Worm (Caenorhabditis elegans): ENCODE measurements around the gene F13H8.5.

DNA sequence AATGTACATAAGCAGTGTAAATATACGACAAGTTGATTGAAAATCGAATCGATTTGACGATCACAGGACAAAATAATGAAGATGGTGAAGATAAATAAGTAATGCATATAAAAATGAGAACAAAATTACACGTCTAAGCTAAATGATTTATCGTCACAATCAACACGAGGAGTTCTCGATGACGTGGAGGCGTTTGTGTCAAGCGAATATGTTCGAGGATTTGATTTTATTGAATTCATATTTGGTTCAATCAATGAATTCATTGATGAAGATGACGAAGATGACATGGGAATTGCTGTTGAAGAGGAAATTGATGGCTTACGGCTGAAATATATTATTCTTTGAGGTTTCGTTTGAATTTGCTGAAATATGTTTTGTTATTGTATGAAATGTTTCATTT is 36.6 kb upstream of the F13H8.5 start, which contains the start of gene nyn-3:
- no peak for TF ChIP-seq nhr-237 (tag; optimal IDR thresholded peaks at IDR 0.05)
- TF ChIP-seq blmp-1 (tag; optimal IDR thresholded peaks at IDR 0.05): no peak
- no peak for TF ChIP-seq mab-5 (tag; optimal IDR thresholded peaks at IDR 0.05)
- TF ChIP-seq hlh-1 (tag; optimal IDR thresholded peaks at IDR 0.05): no peak

Data from whole organism, mixed stage, embryonic.